Worm (Caenorhabditis elegans): ENCODE measurements around the gene Y111B2A.2.

Y111B2A.2 gene

ce11 chrIII:12468869-12469268 is 27.0 kb upstream of the Y111B2A.2 start, which contains the start of gene Y49E10.29:
Y49E10.29 (plus strand) TSS chrIII:12469169.
- TF ChIP-seq ztf-25 (GFP tag; IDR thresholded peaks at IDR 0.05) (no peak), F37B4.10 (GFP tag; IDR thresholded peaks at IDR 0.05) (no peak), D2030.7 (GFP tag; IDR thresholded peaks at IDR 0.05) (no peak), nhr-27 (tag; optimal IDR thresholded peaks at IDR 0.05) (no peak), sptf-2 (GFP tag; optimal IDR thresholded peaks at IDR 0.05) (no peak), tlf-1 (GFP tag; optimal IDR thresholded peaks at IDR 0.05) (no peak)

- TF ChIP-seq ceh-58 (GFP tag; IDR thresholded peaks at IDR 0.05) (no peak), egrh-3 (GFP tag; IDR thresholded peaks at IDR 0.05) (peak; percentile 69; the same call in 1 of the 2 replicates), zfh-2 (GFP tag; conservative IDR thresholded peaks at IDR 0.05) (peak; percentile 71)
These were observed 26.1 kb upstream of the Y111B2A.2 start for ce11 chrIII:12469800-12470199.

- TF ChIP-seq ceh-100 (GFP tag; IDR thresholded peaks at IDR 0.05) (no peak), egrh-3 (GFP tag; IDR thresholded peaks at IDR 0.05) (peak; percentile 77; the same call in 1 of the 2 replicates), zfh-2 (GFP tag; conservative IDR thresholded peaks at IDR 0.05) (peak; percentile 74), madf-3 (GFP tag; IDR thresholded peaks at IDR 0.05) (no peak), lin-26 (GFP tag; IDR thresholded peaks at IDR 0.05) (0 out of 2 replicates have a peak, but pooled peaks have one; percentile 10)
These were observed 25.3 kb upstream of the Y111B2A.2 start for ce11 chrIII:12470589-12470988.

ce11 chrIII:12472497-12472896 is 23.4 kb upstream of the Y111B2A.2 start, which contains the start of gene cccp-1:
cccp-1 (plus strand) TSS chrIII:12472873.
- no peak for TF ChIP-seq F57C9.4 (tag; optimal IDR thresholded peaks at IDR 0.05)
- TF ChIP-seq K12H6.12 (tag; optimal IDR thresholded peaks at IDR 0.05) = no peak
- TF ChIP-seq K11D2.4 (GFP tag; IDR thresholded peaks at IDR 0.05) = no peak
- no peak for TF ChIP-seq rec-8 (tag; optimal IDR thresholded peaks at IDR 0.05)
- TF ChIP-seq zim-3 (tag; optimal IDR thresholded peaks at IDR 0.05) = no peak
- TF ChIP-seq zfh-2 (GFP tag; conservative IDR thresholded peaks at IDR 0.05) = peak; percentile 29; the same call in 1 of the 2 replicates
- no peak for TF ChIP-seq C17E4.6 (GFP tag; IDR thresholded peaks at IDR 0.05)
- TF ChIP-seq pbrm-1 (GFP tag; IDR thresholded peaks at IDR 0.05) = no peak
- TF ChIP-seq mes-4 (tag; optimal IDR thresholded peaks at IDR 0.05) = no peak
- TF ChIP-seq athp-1 (tag; optimal IDR thresholded peaks at IDR 0.05) = no peak
- no peak for TF ChIP-seq Y79H2A.3 (GFP tag; conservative IDR thresholded peaks at IDR 0.05)
- peak; percentile 82 for TF ChIP-seq hmg-1.2 (GFP tag; IDR thresholded peaks at IDR 0.05)
- peak; percentile 15; the same call in 1 of the 2 replicates for TF ChIP-seq mcd-1 (GFP tag; IDR thresholded peaks at IDR 0.05)
- TF ChIP-seq nfya-2 (GFP tag; IDR thresholded peaks at IDR 0.05) = no peak
- no peak for TF ChIP-seq him-1 (tag; optimal IDR thresholded peaks at IDR 0.05)
- TF ChIP-seq let-526 (GFP tag; IDR thresholded peaks at IDR 0.05) = no peak
- TF ChIP-seq dox-1 (GFP tag; IDR thresholded peaks at IDR 0.05) = 0 out of 2 replicates have a peak, but pooled peaks have one; percentile 7
- TF ChIP-seq cebp-1 (GFP tag; IDR thresholded peaks at IDR 0.05) = no peak
- peak; percentile 14 for TF ChIP-seq cebp-1 (tag; optimal IDR thresholded peaks at IDR 0.05)
- TF ChIP-seq sdz-38 (tag; optimal IDR thresholded peaks at IDR 0.05) = no peak

ce11 chrIII:12484432-12484831 is 11.5 kb upstream of the Y111B2A.2 start, which contains the start of gene arrd-16:
arrd-16 (plus strand) TSS chrIII:12484732.
- TF ChIP-seq nhr-120 (GFP tag; IDR thresholded peaks at IDR 0.05) (no peak), efl-1 (GFP tag; optimal IDR thresholded peaks at IDR 0.05) (no peak), rcor-1 (GFP tag; IDR thresholded peaks at IDR 0.05) (no peak), F10E7.11 (tag; optimal IDR thresholded peaks at IDR 0.05) (no peak), repo-1 (tag; optimal IDR thresholded peaks at IDR 0.05) (no peak), F55B11.4 (tag; optimal IDR thresholded peaks at IDR 0.05; ENCODE audit: borderline replicate concordance, insufficient read depth) (no peak), ztf-3 (GFP tag; optimal IDR thresholded peaks at IDR 0.05) (no peak), atf-7 (tag; optimal IDR thresholded peaks at IDR 0.05) (no peak)
